Fruit fly (Drosophila melanogaster): Measurements from ENCODE around the gene grn.
A peak's percentile ranks its signal among the peaks of the same experiment; 100 is the strongest.

grn gene

dm6 chr3R:8155735-8156670 lies 25.2 kb downstream of the grn start:
- TF ChIP-seq Hr4 (GFP tag; optimal IDR thresholded peaks at IDR 0.05) (no peak), CG9139 (GFP tag; optimal IDR thresholded peaks at IDR 0.05) (no peak), CG15336 (GFP tag; IDR thresholded peaks at IDR 0.05) (no peak), fkh (GFP tag; optimal IDR thresholded peaks at IDR 0.05) (peak; percentile 54), Eip75B (GFP tag; optimal IDR thresholded peaks at IDR 0.05) (no peak), CG3032 (tag; optimal IDR thresholded peaks at IDR 0.05) (no peak)

dm6 chr3R:8153958-8154606 lies 27.2 kb downstream of the grn start:
- peak; percentile 64 for TF ChIP-seq Smox (GFP tag; optimal IDR thresholded peaks at IDR 0.05)
- peak; percentile 88 for TF ChIP-seq dsx (GFP tag; optimal IDR thresholded peaks at IDR 0.05; ENCODE audit: poor library complexity, severe bottlenecking)
- TF ChIP-seq CG10631 (GFP tag; optimal IDR thresholded peaks at IDR 0.05) = peak; percentile 75
- TF ChIP-seq svp (GFP tag) = peak; percentile 77
- TF ChIP-seq fd59A (GFP tag; optimal IDR thresholded peaks at IDR 0.05) = peak; percentile 38
- no peak for TF ChIP-seq CG11762 (GFP tag; optimal IDR thresholded peaks at IDR 0.05; ENCODE audit: insufficient read depth)
- TF ChIP-seq CG9139 (GFP tag; optimal IDR thresholded peaks at IDR 0.05) = peak; percentile 39
- peak; percentile 71 for TF ChIP-seq achi (GFP tag; optimal IDR thresholded peaks at IDR 0.05)
- peak; percentile 78 for TF ChIP-seq esn (GFP tag; optimal IDR thresholded peaks at IDR 0.05)
- peak; percentile 54 for TF ChIP-seq CG8632 (GFP tag; optimal IDR thresholded peaks at IDR 0.05)
- no peak for TF ChIP-seq fd85E (GFP tag; optimal IDR thresholded peaks at IDR 0.05)
- TF ChIP-seq lz (GFP tag; optimal IDR thresholded peaks at IDR 0.05) = peak; percentile 41
- peak; percentile 56 for TF ChIP-seq OdsH (GFP tag; optimal IDR thresholded peaks at IDR 0.05)
- TF ChIP-seq ss (GFP tag; optimal IDR thresholded peaks at IDR 0.05) = peak; percentile 54 to 67
- TF ChIP-seq CG6854 (GFP tag; optimal IDR thresholded peaks at IDR 0.05) = no peak
- TF ChIP-seq CG6163 (GFP tag; IDR thresholded peaks at IDR 0.05) = peak; percentile 85
- peak; percentile 43 for TF ChIP-seq cyc (GFP tag; optimal IDR thresholded peaks at IDR 0.05)
- TF ChIP-seq eg (GFP tag; IDR thresholded peaks at IDR 0.05) = peak; percentile 51; the same call in 1 of the 3 replicates
- peak; percentile 75 for TF ChIP-seq CG3919 (GFP tag; optimal IDR thresholded peaks at IDR 0.05)
- TF ChIP-seq spab (GFP tag; optimal IDR thresholded peaks at IDR 0.05) = peak; percentile 61
- peak; percentile 61 for TF ChIP-seq Met (GFP tag; optimal IDR thresholded peaks at IDR 0.05)
- TF ChIP-seq Eip78C (GFP tag) = peak; percentile 88
- TF ChIP-seq Sox102F (GFP tag; optimal IDR thresholded peaks at IDR 0.05) = peak; percentile 52
- TF ChIP-seq salr (GFP tag; optimal IDR thresholded peaks at IDR 0.05) = peak; percentile 20 to 45
- TF ChIP-seq acj6 (GFP tag; optimal IDR thresholded peaks at IDR 0.05) = peak; percentile 62
- peak; percentile 14 for TF ChIP-seq CG16779 (tag; optimal IDR thresholded peaks at IDR 0.05)
- TF ChIP-seq net (GFP tag; optimal IDR thresholded peaks at IDR 0.05) = peak; percentile 41
- TF ChIP-seq CG15336 (GFP tag; IDR thresholded peaks at IDR 0.05) = peak; percentile 69
- TF ChIP-seq topi (GFP tag; optimal IDR thresholded peaks at IDR 0.05) = peak; percentile 53
- no peak for TF ChIP-seq dac (GFP tag; optimal IDR thresholded peaks at IDR 0.05)
- peak; percentile 62 for TF ChIP-seq Eip93F (GFP tag; optimal IDR thresholded peaks at IDR 0.05)
- peak; percentile 44 for TF ChIP-seq CG6276 (GFP tag; optimal IDR thresholded peaks at IDR 0.05)
- peak; percentile 1 for TF ChIP-seq CG11902 (GFP tag; optimal IDR thresholded peaks at IDR 0.05)
- TF ChIP-seq Hr39 (GFP tag; optimal IDR thresholded peaks at IDR 0.05) = peak; percentile 36
- peak; percentile 65 for TF ChIP-seq CG6792 (GFP tag; optimal IDR thresholded peaks at IDR 0.05)
- peak; percentile 50; the same call in 1 of the 2 replicates for TF ChIP-seq CG11294 (GFP tag; IDR thresholded peaks at IDR 0.05)
- peak; percentile 73 for TF ChIP-seq CG10669 (GFP tag; optimal IDR thresholded peaks at IDR 0.05)
- peak; percentile 39 for TF ChIP-seq Sox14 (GFP tag; optimal IDR thresholded peaks at IDR 0.05)
- peak; percentile 20 for TF ChIP-seq pdm3 (GFP tag; optimal IDR thresholded peaks at IDR 0.05)
- TF ChIP-seq Lpt (GFP tag; optimal IDR thresholded peaks at IDR 0.05) = peak; percentile 16
- TF ChIP-seq Ets96B (tag; optimal IDR thresholded peaks at IDR 0.05) = peak; percentile 80
- TF ChIP-seq Blimp-1 (GFP tag; optimal IDR thresholded peaks at IDR 0.05) = peak; percentile 46

Data from whole organism, prepupa.